Fruit fly (Drosophila melanogaster): ENCODE results near the gene Arl8.

Arl8 gene

DNA sequence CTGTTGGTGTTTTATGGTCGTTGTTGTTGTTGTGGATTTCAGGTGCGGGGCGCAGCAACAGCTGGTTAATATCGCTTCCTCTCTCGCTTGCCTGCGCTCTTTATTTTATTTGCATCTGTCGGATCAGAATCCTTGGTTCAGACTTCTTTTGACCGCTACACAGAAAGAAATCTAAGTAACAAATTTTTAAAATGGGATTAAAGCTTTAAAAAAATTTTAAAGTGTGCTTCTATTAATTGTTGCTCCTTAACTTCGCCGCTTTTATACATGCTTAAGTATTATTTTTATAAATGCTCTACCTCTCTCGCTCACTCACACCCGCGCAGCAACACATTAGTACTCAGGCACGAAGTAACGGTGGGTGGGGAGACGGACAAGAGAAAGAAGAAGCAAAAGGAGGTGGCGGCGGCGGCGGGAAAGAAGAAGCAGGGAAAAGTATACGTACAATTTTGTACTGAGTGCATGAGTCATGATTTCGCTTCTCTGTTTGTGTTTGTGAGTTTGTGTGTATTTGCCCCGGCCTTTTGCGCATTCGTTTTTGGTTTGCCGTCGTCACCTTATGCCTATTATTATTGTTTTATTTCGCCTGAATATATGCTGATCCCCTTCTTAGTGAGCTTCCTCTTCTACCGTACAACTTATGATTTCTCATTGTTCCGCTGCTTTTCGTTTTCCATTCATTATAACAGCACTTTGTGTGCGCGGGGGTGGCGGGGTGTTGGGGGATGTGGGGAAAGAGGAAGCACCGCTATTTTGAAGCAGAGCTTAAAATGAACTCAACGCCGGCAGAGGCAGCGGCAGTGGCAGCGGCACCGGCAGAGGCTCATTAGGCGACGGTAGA is 12.4 kb upstream of the Arl8 start (continued):
- TF ChIP-seq woc (GFP tag; optimal IDR thresholded peaks at IDR 0.05): peak; percentile 86
- TF ChIP-seq Hr83 (GFP tag; optimal IDR thresholded peaks at IDR 0.05; ENCODE audit: poor library complexity, severe bottlenecking): peak; percentile 87
- TF ChIP-seq fru (GFP tag; optimal IDR thresholded peaks at IDR 0.05): peak; percentile 96
- no peak for TF ChIP-seq pan (optimal IDR thresholded peaks at IDR 0.05)
- no peak for TF ChIP-seq jim (GFP tag; optimal IDR thresholded peaks at IDR 0.05)
- peak; percentile 94 for TF ChIP-seq OdsH (GFP tag; optimal IDR thresholded peaks at IDR 0.05)

dm6 chr3R:8115205-8115604 is 11.2 kb upstream of the Arl8 start:
- TF ChIP-seq br (GFP tag; optimal IDR thresholded peaks at IDR 0.05) (peak; percentile 18), Hr78 (GFP tag; optimal IDR thresholded peaks at IDR 0.05) (no peak), OdsH (GFP tag; optimal IDR thresholded peaks at IDR 0.05) (peak; percentile 16)

DNA sequence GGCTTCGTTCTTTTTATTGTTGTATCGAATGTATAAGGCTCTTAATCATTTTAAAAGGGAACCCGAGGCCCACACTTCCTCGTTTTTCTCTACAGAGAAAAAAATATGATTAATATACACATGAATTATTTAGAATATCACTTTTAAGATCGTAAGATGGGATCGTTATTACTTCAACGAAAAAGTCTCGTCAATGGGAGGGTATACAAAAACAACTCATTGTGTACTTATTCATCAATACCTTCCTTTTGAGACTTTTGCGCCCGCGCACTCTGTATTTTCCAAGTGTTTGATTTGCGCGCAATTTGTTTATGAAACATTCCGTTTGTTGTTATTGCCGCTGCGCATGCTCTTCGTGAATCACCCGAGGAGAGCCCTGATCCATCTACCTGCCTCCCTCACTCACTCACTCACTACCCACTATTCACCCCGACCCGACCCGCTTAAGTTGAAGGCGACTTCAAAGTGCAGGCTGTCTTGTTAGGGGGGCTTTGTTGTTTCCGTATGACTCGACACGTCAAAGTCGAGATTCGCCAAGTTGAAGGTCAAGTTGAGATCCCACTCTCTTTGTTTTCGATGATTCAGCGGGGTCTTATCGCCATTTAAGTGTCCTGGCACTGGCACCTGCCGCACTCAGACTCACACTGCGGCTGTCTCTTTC is 10.3 kb upstream of the Arl8 start:
- TF ChIP-seq Vsx2 (GFP tag; optimal IDR thresholded peaks at IDR 0.05; ENCODE audit: partially characterized antibody) (no peak), ey (GFP tag; optimal IDR thresholded peaks at IDR 0.05) (peak; percentile 49), rgr (GFP tag; optimal IDR thresholded peaks at IDR 0.05) (peak; percentile 51), Rel (GFP tag; optimal IDR thresholded peaks at IDR 0.05) (no peak), Rel (tag; optimal IDR thresholded peaks at IDR 0.05) (no peak), fru (GFP tag; optimal IDR thresholded peaks at IDR 0.05) (peak; percentile 56), dmrt93B (GFP tag; optimal IDR thresholded peaks at IDR 0.05) (peak; percentile 30), OdsH (GFP tag; optimal IDR thresholded peaks at IDR 0.05) (peak; percentile 65), foxo (GFP tag; optimal IDR thresholded peaks at IDR 0.05) (peak in 1 of 2 experiments; percentile 64), Jra (GFP tag; optimal IDR thresholded peaks at IDR 0.05) (peak; percentile 52), woc (GFP tag; optimal IDR thresholded peaks at IDR 0.05) (peak; percentile 20), GATAd (GFP tag; optimal IDR thresholded peaks at IDR 0.05) (no peak), HLH106 (tag; optimal IDR thresholded peaks at IDR 0.05) (peak; percentile 47), brk (GFP tag; optimal IDR thresholded peaks at IDR 0.05) (no peak), sv (GFP tag; optimal IDR thresholded peaks at IDR 0.05) (no peak), Hr83 (GFP tag; optimal IDR thresholded peaks at IDR 0.05; ENCODE audit: poor library complexity, severe bottlenecking) (no peak), br (GFP tag; optimal IDR thresholded peaks at IDR 0.05) (peak; percentile 57), h (GFP tag; optimal IDR thresholded peaks at IDR 0.05) (peak; percentile 53), CrebA (GFP tag; optimal IDR thresholded peaks at IDR 0.05; ENCODE audit: borderline replicate concordance) (no peak), CG9705 (GFP tag; optimal IDR thresholded peaks at IDR 0.05) (no peak), CG32264 (GFP tag; optimal IDR thresholded peaks at IDR 0.05) (no peak), Hnf4 (GFP tag; optimal IDR thresholded peaks at IDR 0.05) (no peak), pan (optimal IDR thresholded peaks at IDR 0.05) (no peak), dsf (GFP tag; optimal IDR thresholded peaks at IDR 0.05; ENCODE audit: borderline replicate concordance) (no peak), psq (GFP tag; optimal IDR thresholded peaks at IDR 0.05) (peak; percentile 21), Abd-B (GFP tag; optimal IDR thresholded peaks at IDR 0.05) (no peak), Sp1 (GFP tag; optimal IDR thresholded peaks at IDR 0.05) (peak; percentile 24), Myc (optimal IDR thresholded peaks at IDR 0.05) (no peak), Hr78 (GFP tag; optimal IDR thresholded peaks at IDR 0.05) (no peak), lola (GFP tag; optimal IDR thresholded peaks at IDR 0.05) (no peak), tai (GFP tag; optimal IDR thresholded peaks at IDR 0.05) (no peak), usp (GFP tag; optimal IDR thresholded peaks at IDR 0.05) (no peak), sage (GFP tag; optimal IDR thresholded peaks at IDR 0.05) (peak; percentile 52), jim (GFP tag; optimal IDR thresholded peaks at IDR 0.05) (no peak)

DNA sequence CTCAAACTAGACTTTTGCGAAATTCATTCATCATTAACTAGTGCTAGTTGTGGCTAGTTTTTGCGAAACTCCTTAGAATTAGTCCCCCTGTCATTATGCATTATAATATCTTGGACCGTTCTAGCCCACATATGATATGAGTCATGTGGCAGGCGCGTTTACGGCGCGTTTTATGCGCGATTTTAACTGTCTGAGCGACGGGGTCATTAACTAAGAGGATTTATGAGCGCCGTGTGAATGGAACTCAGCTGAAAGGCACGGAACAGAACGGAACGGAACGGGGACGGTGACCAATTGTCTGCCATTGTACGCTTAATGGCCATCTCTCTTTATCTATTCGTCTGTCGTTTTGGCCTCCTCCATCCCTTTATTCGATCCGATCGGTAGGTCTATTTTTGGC is 8.3 kb upstream of the Arl8 start:
- TF ChIP-seq CG9705 (GFP tag; optimal IDR thresholded peaks at IDR 0.05): no peak
- no peak for TF ChIP-seq CG32264 (GFP tag; optimal IDR thresholded peaks at IDR 0.05)
- TF ChIP-seq CrebA (GFP tag; optimal IDR thresholded peaks at IDR 0.05; ENCODE audit: borderline replicate concordance): no peak
- no peak for TF ChIP-seq tai (GFP tag; optimal IDR thresholded peaks at IDR 0.05)
- TF ChIP-seq dsf (GFP tag; optimal IDR thresholded peaks at IDR 0.05; ENCODE audit: borderline replicate concordance): no peak
- TF ChIP-seq usp (GFP tag; optimal IDR thresholded peaks at IDR 0.05): no peak

Measured in whole organism, wandering third instar larva.